Worm (Caenorhabditis elegans) whole organism, late embryonic: ENCODE data around the gene C28D4.18.

Source experiments
- Y22D7AL.16 ChIP-seq: sonication (generic microtip); optimal IDR thresholded peaks from 2 replicates; lab custom pipeline; 2016; ENCODE audit warnings: missing genetic modification characterization, missing compliant biosample characterization
- ama-1 ChIP-seq: fragments of 150-350 bp; optimal IDR thresholded peaks from 2 replicates; lab custom pipeline; 2014
- ceh-24 ChIP-seq: sonication (generic microtip); optimal IDR thresholded peaks from 2 replicates; lab custom pipeline; 2016; ENCODE audit warnings: mild to moderate bottlenecking, missing genetic modification characterization, missing compliant biosample characterization
- elt-2 ChIP-seq: sonication (generic microtip); optimal IDR thresholded peaks from 2 replicates; lab custom pipeline; 2016; ENCODE audit warnings: missing genetic modification reagents, missing genetic modification characterization, missing compliant biosample characterization
- ets-4 ChIP-seq: sonication (generic microtip); optimal IDR thresholded peaks from 2 replicates; lab custom pipeline; 2016; ENCODE audit warnings: missing genetic modification characterization, missing compliant biosample characterization
- hlh-13 ChIP-seq: fragments of 200-800 bp; sonication (Bioruptor generic); optimal IDR thresholded peaks from 2 replicates; lab custom pipeline; 2018; ENCODE audit warnings: mild to moderate bottlenecking, missing genetic modification characterization, missing compliant biosample characterization
- hlh-30 ChIP-seq: sonication (generic microtip); optimal IDR thresholded peaks from 2 replicates; lab custom pipeline; 2017; ENCODE audit warnings: antibody characterized with exemption, missing genetic modification characterization, missing compliant biosample characterization; ENCODE audit not compliant: insufficient read depth
- lin-11 ChIP-seq: fragments of 200-800 bp; sonication (Bioruptor generic); optimal IDR thresholded peaks from 2 replicates; lab custom pipeline; 2018; ENCODE audit warnings: mild to moderate bottlenecking, missing genetic modification characterization, missing compliant biosample characterization
- pros-1 ChIP-seq: fragments of 150-350 bp; optimal IDR thresholded peaks from 2 replicates; lab custom pipeline; 2014; ENCODE audit warnings: missing biosample characterization, missing genetic modification reagents, missing genetic modification characterization

ce11 chrIV:9748342-9748741, 23.3 kb downstream of the C28D4.18 start, which contains the start of gene C28D4.8:
- TF ChIP-seq Y22D7AL.16 = no peak
- no peak for TF ChIP-seq ets-4 (tag; lab: Kevin White, UChicago)
- TF ChIP-seq ceh-24 (tag; lab: Kevin White, UChicago) = no peak
- TF ChIP-seq lin-11 (tag; lab: Kevin White, UChicago) = no peak
- TF ChIP-seq hlh-13 (GFP tag; lab: Kevin White, UChicago) = no peak
- TF ChIP-seq elt-2 (tag; lab: Kevin White, UChicago) = no peak
- TF ChIP-seq pros-1 (tag; lab: Kevin White, UChicago) = no peak
- no peak for TF ChIP-seq ama-1
- no peak for TF ChIP-seq hlh-30 (tag; lab: Kevin White, UChicago)
